Worm (Caenorhabditis elegans) whole organism, L1 larva: Measurements from ENCODE around the gene C29F9.5.

Source experiments
- C04F5.9 ChIP-seq: sonication (generic microtip); optimal IDR thresholded peaks from 2 replicates; lab custom pipeline; 2016; ENCODE audit warnings: missing genetic modification characterization, missing compliant biosample characterization
- C16A3.4 ChIP-seq: fragments of 150-350 bp; optimal IDR thresholded peaks from 2 replicates; lab custom pipeline; 2014; ENCODE audit warnings: missing biosample characterization, missing genetic modification characterization
- aly-2 ChIP-seq: fragments of 150-350 bp; optimal IDR thresholded peaks from 2 replicates; lab custom pipeline; 2014; ENCODE audit warnings: missing biosample characterization, missing genetic modification characterization
- ceh-63 ChIP-seq: fragments of 200-800 bp; sonication (Bioruptor generic); optimal IDR thresholded peaks from 2 replicates; lab custom pipeline; 2018; ENCODE audit warnings: mild to moderate bottlenecking, missing genetic modification characterization, missing compliant biosample characterization
- ceh-88 ChIP-seq: fragments of 200-800 bp; sonication (Bioruptor generic); IDR thresholded peaks from 2 replicates; pipeline ENCODE4 v1.3.6; 2022; ENCODE audit warnings: missing genetic modification characterization, missing compliant biosample characterization
- ceh-90 ChIP-seq: sonication (generic microtip); optimal IDR thresholded peaks from 2 replicates; lab custom pipeline; 2016; ENCODE audit warnings: missing genetic modification characterization, missing compliant biosample characterization
- ces-1 ChIP-seq: fragments of 150-350 bp; optimal IDR thresholded peaks from 2 replicates; lab custom pipeline; 2014; ENCODE audit warnings: missing biosample characterization, missing genetic modification reagents, missing genetic modification characterization
- dpl-1 ChIP-seq, 3 experiments: fragments of 150-350 bp in 2 of 3; sonication (generic microtip) in 1 of 3; optimal IDR thresholded peaks; 2 replicates each; lab custom pipeline; 2014 to 2017; ENCODE audit warnings: missing biosample characterization in 3 of 3, missing genetic modification characterization in 3 of 3, missing genetic modification reagents in 3 of 3
- dsc-1 ChIP-seq: sonication (generic microtip); optimal IDR thresholded peaks from 2 replicates; lab custom pipeline; 2016; ENCODE audit warnings: mild to moderate bottlenecking, missing genetic modification characterization, missing compliant biosample characterization
- efl-1 ChIP-seq, 4 experiments: fragments of 150-350 bp; optimal IDR thresholded peaks in 3 of 4; peaks in 1 of 4; 1 replicate in 1 of 4; 2 replicates in 3 of 4; lab custom pipeline; 2014; ENCODE audit warnings: missing biosample characterization in 2 of 4, missing genetic modification characterization in 2 of 4, missing genetic modification reagents in 2 of 4
- efl-3 ChIP-seq: fragments of 200-800 bp; sonication (Bioruptor generic); optimal IDR thresholded peaks from 2 replicates; lab custom pipeline; 2018; ENCODE audit warnings: mild to moderate bottlenecking, missing genetic modification characterization, missing compliant biosample characterization
- egl-13 ChIP-seq: sonication (generic microtip); optimal IDR thresholded peaks from 2 replicates; lab custom pipeline; 2016; ENCODE audit warnings: missing genotype, missing genetic modification reagents, missing genetic modification characterization, missing compliant biosample characterization
- elt-2 ChIP-seq: sonication (generic microtip); optimal IDR thresholded peaks from 2 replicates; lab custom pipeline; 2016; ENCODE audit warnings: missing genetic modification characterization, mild to moderate bottlenecking, inconsistent platforms, missing compliant biosample characterization, missing genetic modification reagents
- elt-3 ChIP-seq, 6 experiments: fragments of 150-350 bp in 1 of 6; sonication (generic microtip); optimal IDR thresholded peaks; 2 replicates each; lab custom pipeline; 2017 to 2018; ENCODE audit warnings: missing biosample characterization in 6 of 6, missing genetic modification characterization in 6 of 6, inconsistent platforms in 1 of 6
- fkh-4 ChIP-seq: sonication (generic microtip); optimal IDR thresholded peaks from 2 replicates; lab custom pipeline; 2016; ENCODE audit warnings: missing compliant biosample characterization, missing genetic modification characterization, borderline replicate concordance
- hlh-4 ChIP-seq: sonication (generic microtip); optimal IDR thresholded peaks from 2 replicates; lab custom pipeline; 2016; ENCODE audit warnings: mild to moderate bottlenecking, missing genetic modification characterization, missing compliant biosample characterization
- hpl-2 ChIP-seq: fragments of 150-350 bp; optimal IDR thresholded peaks from 2 replicates; lab custom pipeline; 2014; ENCODE audit warnings: missing biosample characterization, missing genetic modification reagents, missing genetic modification characterization
- isw-1 ChIP-seq: fragments of 200-800 bp; sonication (Bioruptor generic); IDR thresholded peaks from 2 replicates; pipeline ENCODE4 v1.3.6; 2022; ENCODE audit warnings: missing genetic modification characterization, missing compliant biosample characterization
- jun-1 ChIP-seq: fragments of 150-350 bp; optimal IDR thresholded peaks from 2 replicates; lab custom pipeline; 2014; ENCODE audit warnings: missing biosample characterization, missing genetic modification reagents, missing genetic modification characterization
- lin-13 ChIP-seq: fragments of 150-350 bp; optimal IDR thresholded peaks from 2 replicates; lab custom pipeline; 2014; ENCODE audit warnings: missing biosample characterization, missing genetic modification reagents, missing genetic modification characterization
- lin-15B ChIP-seq: fragments of 150-350 bp; sonication (generic microtip); optimal IDR thresholded peaks from 3 replicates; lab custom pipeline; 2014; ENCODE audit warnings: missing biosample characterization, missing genetic modification characterization
- lin-39 ChIP-seq: fragments of 150-350 bp; optimal IDR thresholded peaks from 2 replicates; lab custom pipeline; 2014; ENCODE audit warnings: missing biosample characterization, missing genetic modification reagents, missing genetic modification characterization
- lir-3 ChIP-seq: sonication (generic microtip); optimal IDR thresholded peaks from 2 replicates; lab custom pipeline; 2016; ENCODE audit warnings: mild to moderate bottlenecking, missing genetic modification characterization, moderate library complexity, missing compliant biosample characterization; ENCODE audit not compliant: poor library complexity
- lsy-2 ChIP-seq, 2 experiments: fragments of 150-350 bp; optimal IDR thresholded peaks; 2 replicates each; lab custom pipeline; 2014; ENCODE audit warnings: missing biosample characterization in 2 of 2, missing genetic modification characterization in 2 of 2
- mab-9 ChIP-seq: fragments of 200-800 bp; sonication (Bioruptor generic); IDR thresholded peaks from 2 replicates; pipeline ENCODE4 v1.3.6; 2022; ENCODE audit warnings: missing genetic modification reagents, missing genetic modification characterization, missing compliant biosample characterization
- nhr-11 ChIP-seq: fragments of 150-350 bp; optimal IDR thresholded peaks from 2 replicates; lab custom pipeline; 2014; ENCODE audit warnings: missing biosample characterization, missing genetic modification characterization
- nhr-12 ChIP-seq: sonication (generic microtip); optimal IDR thresholded peaks from 2 replicates; lab custom pipeline; 2017; ENCODE audit warnings: missing biosample characterization, missing genetic modification characterization
- nhr-19 ChIP-seq: fragments of 200-800 bp; sonication (Bioruptor generic); conservative IDR thresholded peaks from 2 replicates; pipeline ENCODE4 v1.3.6; 2022; ENCODE audit warnings: missing genetic modification characterization, missing compliant biosample characterization
- nhr-20 ChIP-seq: sonication (generic microtip); optimal IDR thresholded peaks from 2 replicates; lab custom pipeline; 2016; ENCODE audit warnings: mild to moderate bottlenecking, missing genetic modification characterization, missing compliant biosample characterization
- nhr-47 ChIP-seq: sonication (generic microtip); optimal IDR thresholded peaks from 2 replicates; lab custom pipeline; 2016; ENCODE audit warnings: mild to moderate bottlenecking, missing genetic modification characterization, moderate library complexity, missing compliant biosample characterization
- nhr-71 ChIP-seq: sonication (generic microtip); optimal IDR thresholded peaks from 2 replicates; lab custom pipeline; 2016; ENCODE audit warnings: mild to moderate bottlenecking, missing genetic modification characterization, moderate library complexity, missing compliant biosample characterization
- nhr-76 ChIP-seq: sonication (generic microtip); optimal IDR thresholded peaks from 2 replicates; lab custom pipeline; 2017; ENCODE audit warnings: missing biosample characterization, missing genetic modification characterization
- nhr-77 ChIP-seq: fragments of 150-350 bp; optimal IDR thresholded peaks from 2 replicates; lab custom pipeline; 2014; ENCODE audit warnings: missing biosample characterization, missing genetic modification characterization
- nhr-90 ChIP-seq: sonication (generic microtip); optimal IDR thresholded peaks from 2 replicates; lab custom pipeline; 2016; ENCODE audit warnings: mild to moderate bottlenecking, missing genetic modification characterization, missing compliant biosample characterization; ENCODE audit not compliant: poor library complexity
- pax-3 ChIP-seq: fragments of 200-800 bp; sonication (Bioruptor generic); optimal IDR thresholded peaks from 2 replicates; lab custom pipeline; 2018; ENCODE audit warnings: mild to moderate bottlenecking, missing genetic modification characterization, moderate library complexity, missing compliant biosample characterization
- pqm-1 ChIP-seq: sonication (generic microtip); optimal IDR thresholded peaks from 3 replicates; lab custom pipeline; 2017; ENCODE audit warnings: missing biosample characterization, missing genetic modification characterization
- skn-1 ChIP-seq: fragments of 150-350 bp; optimal IDR thresholded peaks from 2 replicates; lab custom pipeline; 2014; ENCODE audit warnings: missing biosample characterization, missing genetic modification characterization
- sox-4 ChIP-seq: sonication (generic microtip); optimal IDR thresholded peaks from 2 replicates; lab custom pipeline; 2016; ENCODE audit warnings: missing genetic modification characterization, missing compliant biosample characterization
- sptf-1 ChIP-seq: fragments of 150-350 bp; optimal IDR thresholded peaks from 2 replicates; lab custom pipeline; 2014; ENCODE audit warnings: missing biosample characterization, missing genetic modification characterization
- sup-37 ChIP-seq: fragments of 200-800 bp; sonication (Bioruptor generic); optimal IDR thresholded peaks from 2 replicates; lab custom pipeline; 2018; ENCODE audit warnings: mild to moderate bottlenecking, missing genetic modification characterization, missing compliant biosample characterization
- tbx-2 ChIP-seq: sonication (generic microtip); optimal IDR thresholded peaks from 2 replicates; lab custom pipeline; 2016; ENCODE audit warnings: missing genetic modification characterization, missing compliant biosample characterization
- unc-30 ChIP-seq: sonication (generic microtip); optimal IDR thresholded peaks from 2 replicates; lab custom pipeline; 2017; ENCODE audit warnings: missing biosample characterization, missing genetic modification characterization
- unc-62 ChIP-seq: fragments of 150-350 bp; optimal IDR thresholded peaks from 2 replicates; lab custom pipeline; 2014; ENCODE audit warnings: missing biosample characterization, missing genetic modification reagents, missing genetic modification characterization
- unc-86 ChIP-seq: sonication (generic microtip); optimal IDR thresholded peaks from 2 replicates; lab custom pipeline; 2016; ENCODE audit warnings: missing genetic modification characterization, missing compliant biosample characterization
- unc-98 ChIP-seq: fragments of 200-800 bp; sonication (Bioruptor generic); IDR thresholded peaks from 2 replicates; pipeline ENCODE4 v1.3.6; 2022; ENCODE audit warnings: missing genetic modification characterization, missing compliant biosample characterization
- xbp-1 ChIP-seq: sonication (generic microtip); optimal IDR thresholded peaks from 2 replicates; lab custom pipeline; 2016; ENCODE audit warnings: missing genetic modification characterization, missing compliant biosample characterization
- ztf-4 ChIP-seq: fragments of 150-350 bp; optimal IDR thresholded peaks from 2 replicates; lab custom pipeline; 2014; ENCODE audit warnings: missing biosample characterization, missing genetic modification characterization

Gene C29F9.5

ce11 chrIII:124478-124877, 7.2 kb downstream of the C29F9.5 start, which contains the start of gene pals-23:
Gene pals-23 (plus strand): TSS chrIII:124778.
- no peak for TF ChIP-seq efl-3 (GFP tag; lab: Kevin White, UChicago)
- TF ChIP-seq xbp-1 (tag; lab: Kevin White, UChicago): no peak
- TF ChIP-seq lin-39 (tag; lab: Kevin White, UChicago): no peak
- TF ChIP-seq jun-1: no peak
- no peak for TF ChIP-seq unc-86 (tag; lab: Kevin White, UChicago)
- TF ChIP-seq ceh-90 (tag; lab: Kevin White, UChicago): no peak
- no peak for TF ChIP-seq unc-62 (GFP tag; lab: Kevin White, UChicago)
- no peak for TF ChIP-seq nhr-20 (tag; lab: Kevin White, UChicago)
- no peak for TF ChIP-seq mab-9 (GFP tag; lab: Robert Waterston, UW)
- TF ChIP-seq C16A3.4 (tag; lab: Kevin White, UChicago): no peak
- no peak for TF ChIP-seq nhr-76 (tag; lab: Kevin White, UChicago)
- TF ChIP-seq isw-1 (GFP tag; lab: Robert Waterston, UW): no peak
- no peak for TF ChIP-seq pqm-1 (tag; lab: Kevin White, UChicago)

- TF ChIP-seq lin-39 (tag; lab: Kevin White, UChicago) (no peak), elt-2 (tag; lab: Kevin White, UChicago) (peak; percentile 23), lir-3 (tag; lab: Kevin White, UChicago) (no peak)
These were observed 13.3 kb downstream of the C29F9.5 start, which contains the start of the genes nhr-280 and C29F9.2 for ce11 chrIII:130650-131049. Gene nhr-280 (minus strand): TSS chrIII:130750. Gene C29F9.2 (plus strand): TSS chrIII:130947.

- peak; percentile 32 to 72 (median 60) for TF ChIP-seq dpl-1 (GFP tag; optimal IDR thresholded peaks at IDR 0.05; lab: Kevin White, UChicago)
- no peak for TF ChIP-seq jun-1
- TF ChIP-seq nhr-20 (tag; lab: Kevin White, UChicago): peak; percentile 37
- TF ChIP-seq unc-30: no peak
- TF ChIP-seq xbp-1 (tag; lab: Kevin White, UChicago): peak; percentile 44
- TF ChIP-seq dsc-1 (tag; lab: Kevin White, UChicago): peak; percentile 37
- TF ChIP-seq C16A3.4 (tag; lab: Kevin White, UChicago): peak; percentile 71
- peak; percentile 53 for TF ChIP-seq lin-13 (GFP tag; lab: Kevin White, UChicago)
- peak; percentile 64 to 82 for TF ChIP-seq lsy-2 (tag; optimal IDR thresholded peaks at IDR 0.05; lab: Kevin White, UChicago)
- TF ChIP-seq ceh-63 (GFP tag; lab: Kevin White, UChicago): no peak
- TF ChIP-seq efl-1 (optimal IDR thresholded peaks at IDR 0.05; lab: Kevin White, UChicago): peak; percentile 65 to 67
- peak; percentile 64 to 94 for TF ChIP-seq efl-1 (GFP tag; optimal IDR thresholded peaks at IDR 0.05 in 1 of 2; lab: Kevin White, UChicago)
- no peak for TF ChIP-seq nhr-90 (tag; lab: Kevin White, UChicago)
- no peak; the same call in 1 of the 2 replicates for TF ChIP-seq isw-1 (GFP tag; lab: Robert Waterston, UW)
- no peak for TF ChIP-seq nhr-76 (tag; lab: Kevin White, UChicago)
- no peak for TF ChIP-seq ceh-88 (GFP tag; lab: Robert Waterston, UW)
- no peak for TF ChIP-seq sup-37 (GFP tag; lab: Kevin White, UChicago)
- TF ChIP-seq nhr-77 (tag; lab: Kevin White, UChicago): no peak
- TF ChIP-seq egl-13 (tag; lab: Kevin White, UChicago): no peak
- TF ChIP-seq ces-1 (GFP tag; lab: Kevin White, UChicago): no peak
- TF ChIP-seq elt-3 (tag; optimal IDR thresholded peaks at IDR 0.05; lab: Kevin White, UChicago): no peak
- TF ChIP-seq tbx-2 (tag; lab: Kevin White, UChicago): peak; percentile 9
- TF ChIP-seq hlh-4 (tag; lab: Kevin White, UChicago): no peak
- TF ChIP-seq lin-15B (tag; lab: Kevin White, UChicago): peak; percentile 61
- peak; percentile 61 for TF ChIP-seq nhr-71 (tag; lab: Kevin White, UChicago)
- TF ChIP-seq nhr-11 (tag; lab: Kevin White, UChicago): no peak
- TF ChIP-seq hpl-2 (GFP tag; lab: Kevin White, UChicago): no peak
- TF ChIP-seq nhr-47 (tag; lab: Kevin White, UChicago): peak; percentile 55
- TF ChIP-seq ztf-4 (tag; lab: Kevin White, UChicago): no peak
- TF ChIP-seq fkh-4 (tag; lab: Kevin White, UChicago): no peak
- TF ChIP-seq unc-98 (GFP tag; lab: Robert Waterston, UW): no peak
- no peak for TF ChIP-seq aly-2 (tag; lab: Kevin White, UChicago)
- no peak for TF ChIP-seq sox-4 (tag; lab: Kevin White, UChicago)
- peak; percentile 11 for TF ChIP-seq skn-1
- peak; percentile 15; the same call in 1 of the 2 replicates for TF ChIP-seq nhr-19 (GFP tag; lab: Robert Waterston, UW)
- TF ChIP-seq sptf-1: no peak
- TF ChIP-seq ceh-90 (tag; lab: Kevin White, UChicago): no peak
- TF ChIP-seq pax-3 (tag; lab: Kevin White, UChicago): no peak
- TF ChIP-seq C04F5.9: no peak
- TF ChIP-seq nhr-12 (tag; lab: Kevin White, UChicago): no peak
These were observed 14.3 kb downstream of the C29F9.5 start for ce11 chrIII:131627-132026.
